Worm (Caenorhabditis elegans) whole organism, L4/young adult: ENCODE data around the gene F13B6.3.

Experiments
- W03F9.2 ChIP-seq: fragments of 150-350 bp; optimal IDR thresholded peaks from 2 replicates; lab custom pipeline; 2014; ENCODE audit warnings: missing biosample characterization, missing genetic modification characterization
- dao-5 ChIP-seq: sonication (generic microtip); optimal IDR thresholded peaks from 2 replicates; lab custom pipeline; 2016; ENCODE audit warnings: missing genotype, missing genetic modification characterization, moderate library complexity, missing compliant biosample characterization
- him-1 ChIP-seq: sonication (generic microtip); optimal IDR thresholded peaks from 2 replicates; lab custom pipeline; 2016; ENCODE audit warnings: missing genotype, missing genetic modification reagents, missing genetic modification characterization, missing compliant biosample characterization

F13B6.3 gene

DNA sequence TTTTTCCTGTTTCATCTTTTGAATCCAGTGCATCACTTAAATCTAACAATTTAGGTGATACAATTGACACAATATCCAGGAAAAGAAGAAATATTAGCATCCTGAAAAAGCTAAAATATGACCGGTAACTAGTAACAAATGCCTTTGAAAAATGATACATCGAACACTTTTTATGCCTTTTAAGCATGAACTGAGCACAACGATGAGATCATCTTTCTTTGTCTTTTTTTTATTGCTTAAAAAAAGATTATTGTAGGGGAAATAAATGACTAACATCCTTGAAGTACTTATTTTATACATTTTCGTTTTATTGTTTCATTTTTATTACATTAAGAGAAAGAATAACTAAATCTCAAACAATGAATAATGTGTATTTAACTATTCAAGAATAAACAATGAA lies at the start of gene F13B6.3:
Gene F13B6.3 (minus strand): TSS at position 101 of the 400 bp plus-strand sequence.
- TF ChIP-seq W03F9.2 (tag; lab: Kevin White, UChicago): no peak

DNA sequence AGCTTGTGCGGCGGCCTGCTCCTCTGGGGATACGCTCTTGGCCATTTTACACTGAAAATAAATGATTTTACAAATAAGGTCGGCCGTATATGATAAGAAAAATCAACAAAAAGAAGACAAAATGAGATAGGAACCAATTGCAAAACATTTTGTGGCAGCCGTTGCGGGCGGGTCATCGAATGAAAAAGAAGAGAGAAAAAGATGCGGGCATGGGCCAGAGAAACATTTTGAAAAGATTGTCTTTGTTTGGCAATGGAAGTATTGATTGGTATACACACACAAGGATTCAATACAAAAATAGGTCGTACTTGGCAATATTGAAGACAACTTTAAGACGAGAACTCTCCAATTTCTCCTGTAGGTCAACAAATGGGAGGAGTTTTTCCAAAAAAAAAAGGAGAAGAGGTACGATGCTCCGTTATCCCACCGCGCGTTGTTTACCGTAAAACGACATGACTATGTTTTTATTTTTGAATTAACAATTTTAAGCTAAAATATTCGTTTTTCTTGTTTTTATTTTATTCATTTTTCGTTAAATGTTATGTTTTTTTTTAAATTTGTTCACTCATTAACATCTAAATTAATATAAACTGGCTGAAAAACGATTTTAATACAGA lies 47.0 kb upstream of the F13B6.3 start, which contains the start of the genes plc-4 and R05G6.4:
Gene plc-4 (minus strand): TSS at position 51 of the 617 bp plus-strand sequence.
Gene R05G6.4 (plus strand): TSS at position 617 of the 617 bp plus-strand sequence.
- TF ChIP-seq him-1 (tag; lab: Kevin White, UChicago) (no peak), dao-5 (tag; lab: Kevin White, UChicago) (no peak), W03F9.2 (tag; lab: Kevin White, UChicago) (no peak)

DNA sequence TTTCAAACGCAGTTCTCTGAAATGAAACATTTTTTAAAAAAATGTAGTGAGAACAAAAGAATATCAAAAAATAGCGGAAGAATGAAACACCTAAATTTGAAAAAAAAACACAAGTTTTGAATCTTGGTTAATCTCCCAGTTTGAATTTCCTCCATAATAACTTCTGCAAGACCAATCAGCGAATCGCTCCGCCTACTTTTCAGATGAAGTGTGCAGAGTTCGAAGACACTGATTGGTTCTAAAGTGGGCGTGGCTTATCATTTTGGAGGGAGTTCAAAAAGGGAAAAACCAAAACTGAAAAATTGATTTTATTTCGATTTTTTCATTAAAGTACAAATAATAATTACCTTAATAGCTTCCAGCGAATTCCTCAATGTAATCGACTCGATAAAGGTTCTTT lies 45.1 kb upstream of the F13B6.3 start:
- no peak for TF ChIP-seq dao-5 (tag; lab: Kevin White, UChicago)
- no peak for TF ChIP-seq him-1 (tag; lab: Kevin White, UChicago)
- no peak for TF ChIP-seq W03F9.2 (tag; lab: Kevin White, UChicago)

DNA sequence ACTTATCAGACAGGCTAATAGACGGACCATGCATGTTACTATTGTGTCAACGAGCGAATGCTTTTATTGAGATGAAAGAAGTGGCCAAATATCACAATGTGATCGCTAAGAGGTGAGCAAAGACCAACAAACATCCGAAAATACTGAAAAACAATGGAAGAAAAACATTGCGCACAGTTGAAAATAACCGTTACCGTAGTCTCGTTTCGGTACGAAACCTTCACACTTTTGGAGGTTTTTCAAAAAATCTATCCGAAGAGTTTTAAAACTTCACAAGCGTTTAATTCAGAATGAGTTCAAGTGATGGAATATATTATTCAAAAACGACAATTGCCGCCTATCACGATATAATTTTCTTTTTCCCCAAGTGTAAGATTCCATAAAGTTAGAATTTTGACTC lies 43.1 kb upstream of the F13B6.3 start:
- TF ChIP-seq dao-5 (tag; lab: Kevin White, UChicago) (no peak), him-1 (tag; lab: Kevin White, UChicago) (no peak), W03F9.2 (tag; lab: Kevin White, UChicago) (no peak)

DNA sequence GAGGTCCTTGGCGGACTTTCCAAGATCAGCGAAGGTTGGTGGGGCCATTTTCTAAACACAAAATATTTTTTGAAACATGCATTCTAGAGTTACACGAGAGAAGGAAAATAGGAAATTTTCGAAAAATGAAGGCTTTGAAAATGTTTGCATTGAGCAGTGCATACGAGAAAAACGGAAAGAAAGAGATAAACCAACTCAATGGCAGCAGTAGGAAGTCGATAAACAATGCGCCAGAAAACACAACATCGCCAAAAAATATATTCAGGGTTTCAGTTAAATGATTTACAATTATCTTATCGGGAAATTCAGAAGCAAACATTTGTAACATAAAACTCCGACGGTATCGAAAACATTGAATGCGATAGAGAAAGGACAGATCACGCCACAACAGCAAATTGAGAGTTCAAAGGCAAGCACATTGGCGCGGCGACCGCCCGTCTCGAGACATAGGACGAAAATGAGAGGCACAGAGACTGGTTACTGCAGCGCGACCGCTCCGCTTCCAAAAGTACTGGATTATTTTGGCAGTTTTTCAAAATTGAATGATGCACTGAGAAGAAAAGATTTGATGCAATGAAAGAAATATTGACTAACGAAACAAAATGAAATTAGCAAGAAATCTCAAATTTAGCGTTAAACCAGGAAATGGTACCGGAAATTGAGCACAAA lies 42.2 kb upstream of the F13B6.3 start, which contains the start of the genes vdac-1 and R05G6.5:
Gene vdac-1 (minus strand): TSS at position 51 of the 669 bp plus-strand sequence.
Gene R05G6.5 (plus strand): TSS at position 527 of the 669 bp plus-strand sequence.
- TF ChIP-seq him-1 (tag; lab: Kevin White, UChicago) (no peak), W03F9.2 (tag; lab: Kevin White, UChicago) (no peak), dao-5 (tag; lab: Kevin White, UChicago) (no peak)

DNA sequence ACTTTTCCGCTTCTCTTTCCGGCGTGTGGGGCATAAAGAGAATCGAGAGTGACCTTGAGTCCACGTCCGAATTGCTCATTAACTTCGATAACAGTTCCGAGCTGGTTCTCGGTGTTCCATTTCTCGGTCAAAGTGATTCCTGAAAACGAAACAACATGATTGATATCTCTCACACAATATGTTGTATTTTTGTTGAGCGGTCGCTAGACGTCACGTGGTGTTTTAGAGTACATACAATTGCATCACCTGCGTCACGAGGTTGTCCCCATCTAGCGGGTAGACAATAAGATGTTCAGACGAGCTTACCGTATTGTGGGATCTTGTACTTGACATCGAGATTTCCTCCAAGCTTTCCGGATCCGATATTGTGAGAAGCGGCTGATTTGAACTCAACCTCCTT lies 41.5 kb upstream of the F13B6.3 start:
- TF ChIP-seq dao-5 (tag; lab: Kevin White, UChicago) (no peak), W03F9.2 (tag; lab: Kevin White, UChicago) (no peak), him-1 (tag; lab: Kevin White, UChicago) (no peak)

DNA sequence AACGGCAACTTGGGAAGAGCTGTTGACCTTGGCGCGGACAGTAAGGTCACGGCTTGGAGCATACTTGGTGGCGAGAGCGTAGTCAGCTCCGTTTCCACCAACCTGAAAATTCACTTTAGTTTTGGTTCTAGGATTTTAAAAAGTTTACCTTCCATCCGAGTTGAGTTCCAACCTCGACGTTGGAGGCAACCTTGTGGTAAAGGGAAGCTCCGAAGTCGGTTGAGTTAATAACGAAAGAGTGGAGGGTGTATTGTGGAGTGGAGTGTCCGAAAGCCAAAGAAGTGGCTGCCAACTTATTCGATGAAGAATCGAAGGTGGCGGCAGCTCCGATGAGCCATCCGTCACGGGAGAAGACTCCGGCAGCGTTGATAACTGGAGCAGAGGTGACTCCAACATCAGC lies 41.0 kb upstream of the F13B6.3 start:
- TF ChIP-seq W03F9.2 (tag; lab: Kevin White, UChicago): no peak
- no peak for TF ChIP-seq dao-5 (tag; lab: Kevin White, UChicago)
- TF ChIP-seq him-1 (tag; lab: Kevin White, UChicago): no peak

DNA sequence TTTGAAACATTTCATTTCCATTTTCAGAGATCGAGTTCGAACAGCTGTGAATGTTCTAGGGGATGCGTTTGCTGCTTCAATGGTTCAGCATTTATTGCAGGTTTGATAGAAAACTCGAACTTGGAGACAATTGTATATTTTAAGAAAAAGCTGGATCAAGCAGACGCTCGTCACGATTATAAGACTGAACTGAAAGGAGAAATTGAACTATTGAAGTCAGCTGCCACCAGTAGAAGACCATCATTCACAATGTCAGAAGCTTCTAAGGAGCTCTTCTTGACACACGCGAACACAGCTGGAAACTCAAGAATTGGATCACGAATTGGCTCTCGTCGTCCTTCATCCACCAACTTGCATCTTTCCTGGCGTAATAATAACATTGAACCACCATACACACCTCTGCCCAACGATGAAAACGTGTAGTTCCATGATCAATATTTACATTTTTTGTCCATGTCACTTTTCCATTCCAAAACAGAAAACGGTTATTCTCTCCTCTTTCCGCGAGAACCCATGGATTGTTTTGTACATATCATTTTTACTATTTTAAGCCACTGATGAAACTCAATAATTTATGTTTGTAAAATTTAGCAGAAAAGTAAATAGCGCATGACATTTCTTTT lies 40.2 kb upstream of the F13B6.3 start:
- TF ChIP-seq dao-5 (tag; lab: Kevin White, UChicago): no peak
- TF ChIP-seq him-1 (tag; lab: Kevin White, UChicago): no peak
- no peak for TF ChIP-seq W03F9.2 (tag; lab: Kevin White, UChicago)

DNA sequence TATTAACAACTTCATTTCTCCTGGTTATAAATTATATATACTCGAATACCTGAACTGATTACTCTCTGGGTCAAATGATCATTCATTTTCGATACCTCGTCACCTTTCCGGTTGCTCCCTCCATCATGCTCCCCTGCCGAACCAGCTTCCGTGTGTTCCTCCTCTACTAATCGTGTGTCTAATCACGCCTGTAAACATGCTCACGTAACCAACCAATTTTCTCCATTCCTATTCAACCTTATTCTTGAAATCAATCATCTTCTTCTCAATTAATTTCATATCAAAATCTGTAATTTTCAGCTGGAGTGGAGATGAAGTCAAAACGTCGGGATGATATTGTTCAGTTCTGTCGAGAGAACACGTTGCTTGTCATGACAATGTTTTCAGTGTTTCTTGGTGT lies 37.6 kb upstream of the F13B6.3 start, which contains the start of gene glt-6:
Gene glt-6 (plus strand): TSS at position 301 of the 400 bp plus-strand sequence.
- TF ChIP-seq him-1 (tag; lab: Kevin White, UChicago) (no peak), dao-5 (tag; lab: Kevin White, UChicago) (no peak), W03F9.2 (tag; lab: Kevin White, UChicago) (no peak)

DNA sequence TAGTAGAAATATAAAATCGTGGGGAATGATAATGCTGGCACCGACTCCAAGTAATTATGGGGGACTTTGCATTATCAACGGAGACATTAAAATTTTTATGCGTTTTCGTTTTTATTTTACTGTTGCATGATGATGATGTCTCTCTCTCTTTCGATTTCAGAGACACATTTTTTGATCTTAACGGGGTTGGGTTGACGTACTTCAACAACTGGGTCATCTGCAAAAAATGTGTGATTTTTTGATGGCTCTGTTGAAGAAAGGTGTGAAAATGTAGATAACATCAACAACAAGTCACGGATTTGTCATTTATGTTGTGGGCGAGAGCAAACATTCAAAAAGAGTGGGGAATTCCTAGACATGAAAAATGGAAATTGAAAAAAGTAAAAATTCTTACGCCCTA lies 35.6 kb upstream of the F13B6.3 start, which contains the start of gene F55G1.15:
Gene F55G1.15 (minus strand): TSS at position 101 of the 400 bp plus-strand sequence.
- TF ChIP-seq W03F9.2 (tag; lab: Kevin White, UChicago): no peak
- TF ChIP-seq him-1 (tag; lab: Kevin White, UChicago): no peak
- no peak for TF ChIP-seq dao-5 (tag; lab: Kevin White, UChicago)

DNA sequence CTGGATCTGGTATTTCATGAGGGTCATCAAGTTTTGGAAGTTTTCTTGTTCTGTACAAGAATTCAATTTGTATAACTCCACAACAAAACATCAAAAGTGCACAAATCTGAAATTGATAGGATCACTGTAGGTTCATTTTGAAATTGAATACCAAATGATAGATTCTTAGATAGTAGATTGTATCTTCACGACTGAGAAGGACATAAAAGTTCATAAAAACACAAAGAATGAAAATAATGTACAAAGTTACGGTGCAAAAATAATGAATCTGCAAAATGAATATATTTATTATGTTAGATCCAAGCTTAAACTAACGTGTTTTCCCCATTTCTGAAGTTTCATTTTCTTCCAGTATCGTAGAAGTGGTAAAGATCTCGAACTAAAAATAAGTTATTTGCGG lies 35.2 kb upstream of the F13B6.3 start:
- TF ChIP-seq him-1 (tag; lab: Kevin White, UChicago): no peak
- TF ChIP-seq dao-5 (tag; lab: Kevin White, UChicago): no peak
- no peak for TF ChIP-seq W03F9.2 (tag; lab: Kevin White, UChicago)

DNA sequence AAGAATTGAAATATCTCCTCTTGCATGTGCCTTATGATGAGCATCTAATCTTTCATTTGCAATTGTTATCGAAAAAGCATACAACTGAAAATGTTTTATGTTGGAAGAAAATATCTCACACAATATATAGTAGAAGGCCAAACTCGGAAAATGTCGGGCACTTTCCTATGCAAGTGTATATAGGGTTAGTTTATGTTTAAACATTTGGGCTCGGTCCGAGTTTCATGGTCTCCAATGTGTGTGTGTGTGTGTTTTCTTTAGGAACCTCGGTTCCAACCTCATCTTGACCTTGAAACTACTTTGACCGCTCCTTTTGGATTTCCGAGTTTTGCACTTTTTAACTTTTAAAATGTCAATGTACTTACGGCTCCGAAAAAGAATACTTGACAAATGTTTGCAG lies 33.5 kb upstream of the F13B6.3 start:
- TF ChIP-seq him-1 (tag; lab: Kevin White, UChicago) (no peak), dao-5 (tag; lab: Kevin White, UChicago) (no peak), W03F9.2 (tag; lab: Kevin White, UChicago) (no peak)

DNA sequence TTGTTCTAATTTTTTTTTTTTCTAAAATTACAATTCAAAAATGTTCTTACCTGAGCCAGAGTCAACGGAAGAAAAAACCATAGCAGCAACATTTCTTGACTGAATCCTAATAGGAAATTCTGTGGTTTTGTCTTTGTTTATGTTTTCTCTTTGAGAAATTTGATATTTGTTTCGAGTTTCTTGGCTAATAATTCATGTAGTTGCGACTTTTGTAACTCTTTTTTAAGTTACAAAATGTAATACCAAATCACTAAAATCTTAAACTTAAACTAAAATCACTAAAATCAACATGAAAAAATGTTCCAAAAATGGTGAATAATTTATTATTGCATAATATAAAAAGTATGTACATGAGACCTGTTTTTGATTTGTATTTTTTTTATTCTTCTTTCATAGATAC lies 32.0 kb upstream of the F13B6.3 start, which contains the start of gene egas-4:
Gene egas-4 (minus strand): TSS at position 101 of the 400 bp plus-strand sequence.
- no peak for TF ChIP-seq dao-5 (tag; lab: Kevin White, UChicago)
- TF ChIP-seq him-1 (tag; lab: Kevin White, UChicago): no peak
- no peak for TF ChIP-seq W03F9.2 (tag; lab: Kevin White, UChicago)
